Fruit fly (Drosophila melanogaster) whole organism, prepupa: ENCODE data around the gene Cyp311a1.

ENCODE experiments used
- Eip93F ChIP-seq: fragments of 200-800 bp; sonication (Bioruptor generic); optimal IDR thresholded peaks from 2 replicates; lab custom pipeline; 2016; ENCODE audit warnings: missing biosample characterization, mild to moderate bottlenecking, missing genetic modification characterization
- Lpt ChIP-seq: fragments of 200-800 bp; sonication (Bioruptor generic); optimal IDR thresholded peaks from 3 replicates; lab custom pipeline; 2016; ENCODE audit warnings: missing biosample characterization, missing genetic modification characterization
- dsx ChIP-seq: fragments of 200-800 bp; optimal IDR thresholded peaks from 3 replicates; lab custom pipeline; 2019; ENCODE audit warnings: missing biosample characterization, mild to moderate bottlenecking, missing genetic modification characterization, moderate library complexity; ENCODE audit not compliant: poor library complexity, severe bottlenecking
- ss ChIP-seq, 2 experiments: fragments of 200-800 bp; sonication (Bioruptor generic); optimal IDR thresholded peaks; 2 replicates in 1 of 2; 3 replicates in 1 of 2; lab custom pipeline; 2017 to 2018; ENCODE audit warnings: mild to moderate bottlenecking in 2 of 2, missing biosample characterization in 2 of 2, missing genetic modification characterization in 2 of 2, moderate library complexity in 1 of 2

- TF ChIP-seq dsx (GFP tag; lab: Kevin White, UChicago): no peak
- no peak for TF ChIP-seq Eip93F (GFP tag; lab: Kevin White, UChicago)
- no peak for TF ChIP-seq ss (GFP tag; optimal IDR thresholded peaks at IDR 0.05; lab: Kevin White, UChicago)
- no peak for TF ChIP-seq Lpt (GFP tag; lab: Kevin White, UChicago)
Measured at dm6 chrX:12034713-12035112, 3.4 kb upstream of the Cyp311a1 start.
